Fruit fly (Drosophila melanogaster): ENCODE measurements around the gene CG6503.

The CG6503 gene

DNA sequence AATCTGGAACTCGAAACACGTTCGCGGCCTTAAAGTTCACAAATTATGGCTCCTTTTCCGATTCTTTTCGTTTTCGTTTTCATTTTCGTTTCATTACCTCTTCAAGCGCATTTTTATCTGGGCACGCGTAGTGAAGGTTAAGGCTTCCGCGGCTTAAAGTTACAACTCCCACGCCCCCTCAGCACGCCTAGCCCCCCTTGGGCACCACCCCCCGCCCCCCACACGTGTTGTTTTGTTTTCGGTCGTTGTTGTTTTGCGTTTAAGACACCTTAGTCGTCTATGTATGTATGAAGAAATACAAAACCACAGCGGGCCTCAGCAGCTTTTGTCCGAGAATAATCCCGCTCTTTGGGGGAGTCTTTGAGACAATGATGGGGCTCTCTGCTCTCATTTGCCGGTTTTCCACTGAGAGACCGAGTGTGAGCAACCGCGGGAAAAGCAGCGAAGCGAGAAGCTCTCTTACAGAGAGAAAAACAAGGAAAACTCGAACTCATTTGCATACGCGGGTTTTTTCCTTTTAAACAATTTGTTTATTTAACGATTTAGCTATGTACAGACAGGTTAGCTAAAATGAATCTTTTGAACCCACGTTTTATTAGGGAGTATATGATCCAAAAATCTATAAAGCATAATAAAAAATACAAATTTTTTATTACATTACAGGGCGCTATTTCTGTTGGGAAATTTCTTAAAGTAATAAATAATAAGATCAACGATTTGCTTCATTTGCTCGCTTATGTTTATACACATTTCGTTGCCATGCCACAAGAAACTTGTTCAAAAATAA lies 37.5 kb upstream of the CG6503 start (continued):
- TF ChIP-seq CG14860 (GFP tag; IDR thresholded peaks at IDR 0.05; ENCODE audit: partially characterized antibody) (no peak), Asciz (GFP tag; optimal IDR thresholded peaks at IDR 0.05) (peak; percentile 26), sim (GFP tag; IDR thresholded peaks at IDR 0.05) (no peak), Tbp (GFP tag; optimal IDR thresholded peaks at IDR 0.05) (no peak), h (optimal IDR thresholded peaks at IDR 0.05) (no peak), pzg (GFP tag; optimal IDR thresholded peaks at IDR 0.05) (no peak), fd64A (GFP tag; optimal IDR thresholded peaks at IDR 0.05) (no peak), Bdp1 (GFP tag; optimal IDR thresholded peaks at IDR 0.05) (no peak), sens (GFP tag) (peak; percentile 10), hkb (optimal IDR thresholded peaks at IDR 0.05) (no peak), hkb (GFP tag; IDR thresholded peaks at IDR 0.05) (peak; percentile 44; the same call in 1 of the 2 replicates), gro (GFP tag; optimal IDR thresholded peaks at IDR 0.05) (no peak), cas (GFP tag; IDR thresholded peaks at IDR 0.05) (no peak), CG11456 (GFP tag; IDR thresholded peaks at IDR 0.05) (no peak), CG4282 (GFP tag; optimal IDR thresholded peaks at IDR 0.05) (no peak), tna (GFP tag; IDR thresholded peaks at IDR 0.05; ENCODE audit: partially characterized antibody) (no peak), CG3163 (GFP tag; optimal IDR thresholded peaks at IDR 0.05) (no peak), CG13424 (tag; optimal IDR thresholded peaks at IDR 0.05) (peak; percentile 40), en (GFP tag; optimal IDR thresholded peaks at IDR 0.05) (no peak), gsb (GFP tag; IDR thresholded peaks at IDR 0.05) (no peak), CG31365 (tag; optimal IDR thresholded peaks at IDR 0.05) (no peak), luna (GFP tag; optimal IDR thresholded peaks at IDR 0.05) (no peak), CG13287 (GFP tag; IDR thresholded peaks at IDR 0.05; ENCODE audit: partially characterized antibody) (no peak), CG7987 (GFP tag; optimal IDR thresholded peaks at IDR 0.05) (no peak), ap (GFP tag; IDR thresholded peaks at IDR 0.05) (no peak), CG10654 (GFP tag; optimal IDR thresholded peaks at IDR 0.05) (no peak), gcm2 (GFP tag; optimal IDR thresholded peaks at IDR 0.05) (no peak), CG33213 (GFP tag; optimal IDR thresholded peaks at IDR 0.05) (no peak), CG1603 (tag; optimal IDR thresholded peaks at IDR 0.05) (no peak), dm (GFP tag; optimal IDR thresholded peaks at IDR 0.05) (no peak), CG14050 (GFP tag; IDR thresholded peaks at IDR 0.05) (no peak), CG10431 (GFP tag; optimal IDR thresholded peaks at IDR 0.05) (no peak), zfh2 (GFP tag; optimal IDR thresholded peaks at IDR 0.05) (no peak), chn (GFP tag; optimal IDR thresholded peaks at IDR 0.05) (no peak), ind (GFP tag; optimal IDR thresholded peaks at IDR 0.05) (peak; percentile 35), twi (tag; optimal IDR thresholded peaks at IDR 0.05) (no peak), sisA (GFP tag; IDR thresholded peaks at IDR 0.05) (no peak), chif (GFP tag; optimal IDR thresholded peaks at IDR 0.05) (no peak), tin (GFP tag; optimal IDR thresholded peaks at IDR 0.05) (no peak), Dad (GFP tag; optimal IDR thresholded peaks at IDR 0.05) (no peak), bowl (GFP tag; IDR thresholded peaks at IDR 0.05) (no peak), CG2120 (GFP tag; optimal IDR thresholded peaks at IDR 0.05) (peak; percentile 17), Fer1 (GFP tag; optimal IDR thresholded peaks at IDR 0.05) (peak; percentile 45), emc (GFP tag; optimal IDR thresholded peaks at IDR 0.05) (no peak), CG3838 (GFP tag; optimal IDR thresholded peaks at IDR 0.05) (no peak), dimm (GFP tag; IDR thresholded peaks at IDR 0.05) (no peak), Dll (GFP tag; IDR thresholded peaks at IDR 0.05; ENCODE audit: partially characterized antibody) (no peak), CG5180 (GFP tag; optimal IDR thresholded peaks at IDR 0.05) (no peak), PHDP (tag; optimal IDR thresholded peaks at IDR 0.05) (no peak), Dbx (GFP tag; IDR thresholded peaks at IDR 0.05) (no peak), CG12219 (GFP tag; optimal IDR thresholded peaks at IDR 0.05) (no peak), CG4404 (GFP tag; IDR thresholded peaks at IDR 0.05) (no peak)
